Fruit fly (Drosophila melanogaster) whole organism, prepupa: ENCODE results near the gene scramb2.

Source experiments
- Blimp-1 ChIP-seq: fragments of 200-800 bp; sonication (Bioruptor generic); optimal IDR thresholded peaks from 3 replicates; lab custom pipeline; 2017; ENCODE audit warnings: missing biosample characterization, missing genetic modification characterization, mild to moderate bottlenecking, moderate library complexity, missing genetic modification reagents
- CG10631 ChIP-seq: fragments of 200-800 bp; sonication (Bioruptor generic); optimal IDR thresholded peaks from 2 replicates; lab custom pipeline; 2016; ENCODE audit warnings: missing biosample characterization, missing genetic modification characterization
- CG10669 ChIP-seq: fragments of 200-800 bp; sonication (Bioruptor generic); optimal IDR thresholded peaks from 3 replicates; lab custom pipeline; 2018; ENCODE audit warnings: missing biosample characterization, mild to moderate bottlenecking, missing genetic modification characterization, moderate library complexity
- CG11294 ChIP-seq: fragments of 200-800 bp; sonication (Bioruptor generic); IDR thresholded peaks from 2 replicates; pipeline ENCODE4 v1.3.6; 2022; ENCODE audit warnings: missing biosample characterization, missing genetic modification characterization
- CG11762 ChIP-seq: fragments of 200-800 bp; sonication (Bioruptor generic); optimal IDR thresholded peaks from 3 replicates; lab custom pipeline; 2016; ENCODE audit warnings: missing biosample characterization, missing genetic modification characterization; ENCODE audit not compliant: insufficient read depth
- CG11902 ChIP-seq: fragments of 200-800 bp; sonication (Bioruptor generic); optimal IDR thresholded peaks from 3 replicates; lab custom pipeline; 2016; ENCODE audit warnings: missing biosample characterization, missing genetic modification characterization
- CG15336 ChIP-seq: fragments of 200-800 bp; sonication (Bioruptor generic); IDR thresholded peaks from 2 replicates; pipeline ENCODE4 v1.3.6; 2022; ENCODE audit warnings: missing biosample characterization, missing genetic modification characterization
- CG16779 ChIP-seq: fragments of 200-800 bp; sonication (Bioruptor generic); optimal IDR thresholded peaks from 3 replicates; lab custom pipeline; 2017; ENCODE audit warnings: missing biosample characterization, mild to moderate bottlenecking, missing genetic modification characterization
- CG3032 ChIP-seq: fragments of 200-800 bp; optimal IDR thresholded peaks from 2 replicates; lab custom pipeline; 2019; ENCODE audit warnings: missing biosample characterization, mild to moderate bottlenecking, missing genetic modification characterization, moderate library complexity
- CG32006 ChIP-seq: fragments of 200-800 bp; sonication (Bioruptor generic); optimal IDR thresholded peaks from 3 replicates; lab custom pipeline; 2017; ENCODE audit warnings: missing biosample characterization, mild to moderate bottlenecking, missing genetic modification characterization
- CG34406 ChIP-seq: fragments of 200-800 bp; sonication (Bioruptor generic); optimal IDR thresholded peaks from 3 replicates; lab custom pipeline; 2016; ENCODE audit warnings: missing biosample characterization, missing genetic modification characterization
- CG3919 ChIP-seq: fragments of 200-800 bp; sonication (Bioruptor generic); optimal IDR thresholded peaks from 3 replicates; lab custom pipeline; 2016; ENCODE audit warnings: missing biosample characterization, missing genetic modification characterization
- CG6163 ChIP-seq: fragments of 200-800 bp; sonication (Bioruptor generic); IDR thresholded peaks from 3 replicates; pipeline ENCODE4 v1.3.6; 2022; ENCODE audit warnings: missing biosample characterization, missing genetic modification characterization
- CG6792 ChIP-seq: fragments of 200-800 bp; sonication (Bioruptor generic); optimal IDR thresholded peaks from 3 replicates; lab custom pipeline; 2016; ENCODE audit warnings: missing biosample characterization, missing genetic modification characterization
- CG6808 ChIP-seq: fragments of 200-800 bp; sonication (Bioruptor generic); optimal IDR thresholded peaks from 3 replicates; lab custom pipeline; 2017; ENCODE audit warnings: missing biosample characterization, missing genetic modification characterization, mild to moderate bottlenecking, moderate library complexity, missing genetic modification reagents
- CG7368 ChIP-seq: fragments of 200-800 bp; sonication (Bioruptor generic); optimal IDR thresholded peaks from 3 replicates; lab custom pipeline; 2016; ENCODE audit warnings: missing biosample characterization, missing genetic modification characterization
- CG8119 ChIP-seq: fragments of 200-800 bp; sonication (Bioruptor generic); IDR thresholded peaks from 3 replicates; pipeline ENCODE4 v1.3.6; 2022; ENCODE audit warnings: missing biosample characterization, missing genetic modification characterization
- Eip75B ChIP-seq: fragments of 200-800 bp; sonication (Bioruptor generic); optimal IDR thresholded peaks from 3 replicates; lab custom pipeline; 2016; ENCODE audit warnings: missing biosample characterization, missing genetic modification characterization
- Eip78C ChIP-seq: fragments of 200-800 bp; sonication (Bioruptor generic); peaks from one replicate; lab custom pipeline; 2016; ENCODE audit warnings: missing biosample characterization, missing genetic modification characterization
- Eip93F ChIP-seq: fragments of 200-800 bp; sonication (Bioruptor generic); optimal IDR thresholded peaks from 2 replicates; lab custom pipeline; 2016; ENCODE audit warnings: missing biosample characterization, mild to moderate bottlenecking, missing genetic modification characterization
- Ets21C ChIP-seq: fragments of 200-800 bp; sonication (Bioruptor generic); optimal IDR thresholded peaks from 3 replicates; lab custom pipeline; 2016; ENCODE audit warnings: missing biosample characterization, missing genetic modification characterization
- Ets96B ChIP-seq: fragments of 200-800 bp; optimal IDR thresholded peaks from 2 replicates; lab custom pipeline; 2019; ENCODE audit warnings: missing biosample characterization, mild to moderate bottlenecking, missing genetic modification characterization, moderate library complexity
- Gug ChIP-seq: fragments of 200-800 bp; sonication (Bioruptor generic); IDR thresholded peaks from 2 replicates; pipeline ENCODE4 v1.3.6; 2022; ENCODE audit warnings: missing biosample characterization, missing genetic modification characterization
- Hr39 ChIP-seq: fragments of 200-800 bp; sonication (Bioruptor generic); optimal IDR thresholded peaks from 2 replicates; lab custom pipeline; 2016; ENCODE audit warnings: missing biosample characterization, missing genetic modification characterization
- Hr4 ChIP-seq: fragments of 200-800 bp; sonication (Bioruptor generic); optimal IDR thresholded peaks from 3 replicates; lab custom pipeline; 2016; ENCODE audit warnings: missing biosample characterization, missing genetic modification characterization
- Lpt ChIP-seq: fragments of 200-800 bp; sonication (Bioruptor generic); optimal IDR thresholded peaks from 3 replicates; lab custom pipeline; 2016; ENCODE audit warnings: missing biosample characterization, missing genetic modification characterization
- Met ChIP-seq: fragments of 200-800 bp; sonication (Bioruptor generic); optimal IDR thresholded peaks from 3 replicates; lab custom pipeline; 2016; ENCODE audit warnings: missing biosample characterization, missing genetic modification characterization
- OdsH ChIP-seq: fragments of 200-800 bp; sonication (Bioruptor generic); optimal IDR thresholded peaks from 3 replicates; lab custom pipeline; 2016; ENCODE audit warnings: missing biosample characterization, missing genetic modification characterization
- Smox ChIP-seq: fragments of 200-800 bp; sonication (Bioruptor generic); optimal IDR thresholded peaks from 3 replicates; lab custom pipeline; 2016; ENCODE audit warnings: missing biosample characterization, missing genetic modification characterization
- Sox102F ChIP-seq: fragments of 200-800 bp; sonication (Bioruptor generic); optimal IDR thresholded peaks from 2 replicates; lab custom pipeline; 2016; ENCODE audit warnings: missing biosample characterization, mild to moderate bottlenecking, missing genetic modification characterization
- Sox14 ChIP-seq: fragments of 200-800 bp; sonication (Bioruptor generic); optimal IDR thresholded peaks from 3 replicates; lab custom pipeline; 2016; ENCODE audit warnings: missing biosample characterization, missing genetic modification characterization
- achi ChIP-seq: fragments of 200-800 bp; sonication (Bioruptor generic); optimal IDR thresholded peaks from 3 replicates; lab custom pipeline; 2016; ENCODE audit warnings: missing biosample characterization, missing genetic modification characterization
- dac ChIP-seq: fragments of 200-800 bp; sonication (Bioruptor generic); optimal IDR thresholded peaks from 2 replicates; lab custom pipeline; 2017; ENCODE audit warnings: missing biosample characterization, mild to moderate bottlenecking, missing genetic modification characterization
- dsx ChIP-seq: fragments of 200-800 bp; optimal IDR thresholded peaks from 3 replicates; lab custom pipeline; 2019; ENCODE audit warnings: missing biosample characterization, mild to moderate bottlenecking, missing genetic modification characterization, moderate library complexity; ENCODE audit not compliant: poor library complexity, severe bottlenecking
- eg ChIP-seq: fragments of 200-800 bp; sonication (Bioruptor generic); IDR thresholded peaks from 3 replicates; pipeline ENCODE4 v1.3.6; 2022; ENCODE audit warnings: missing biosample characterization, missing genetic modification characterization
- esn ChIP-seq: fragments of 200-800 bp; sonication (Bioruptor generic); optimal IDR thresholded peaks from 2 replicates; lab custom pipeline; 2016; ENCODE audit warnings: missing biosample characterization, mild to moderate bottlenecking, missing genetic modification characterization, moderate library complexity
- fd85E ChIP-seq: fragments of 200-800 bp; sonication (Bioruptor generic); optimal IDR thresholded peaks from 3 replicates; lab custom pipeline; 2016; ENCODE audit warnings: missing biosample characterization, missing genetic modification characterization
- lz ChIP-seq: fragments of 200-800 bp; sonication (Bioruptor generic); optimal IDR thresholded peaks from 3 replicates; lab custom pipeline; 2016; ENCODE audit warnings: missing biosample characterization, missing genetic modification characterization
- net ChIP-seq: fragments of 200-800 bp; sonication (Bioruptor generic); optimal IDR thresholded peaks from 3 replicates; lab custom pipeline; 2016; ENCODE audit warnings: missing biosample characterization, missing genetic modification characterization
- salr ChIP-seq, 2 experiments: fragments of 200-800 bp; sonication (Bioruptor generic); optimal IDR thresholded peaks; 3 replicates each; lab custom pipeline; 2016 to 2018; ENCODE audit warnings: missing biosample characterization in 2 of 2, missing genetic modification characterization in 2 of 2, mild to moderate bottlenecking in 1 of 2
- ss ChIP-seq, 2 experiments: fragments of 200-800 bp; sonication (Bioruptor generic); optimal IDR thresholded peaks; 2 replicates in 1 of 2; 3 replicates in 1 of 2; lab custom pipeline; 2017 to 2018; ENCODE audit warnings: mild to moderate bottlenecking in 2 of 2, missing biosample characterization in 2 of 2, missing genetic modification characterization in 2 of 2, moderate library complexity in 1 of 2
- svp ChIP-seq: fragments of 200-800 bp; sonication (Bioruptor generic); peaks from one replicate; lab custom pipeline; 2016; ENCODE audit warnings: missing biosample characterization, missing genetic modification characterization
- topi ChIP-seq: fragments of 200-800 bp; sonication (Bioruptor generic); optimal IDR thresholded peaks from 3 replicates; lab custom pipeline; 2016; ENCODE audit warnings: missing biosample characterization, missing genetic modification characterization
- vri ChIP-seq: fragments of 200-800 bp; sonication (Bioruptor generic); optimal IDR thresholded peaks from 3 replicates; lab custom pipeline; 2016; ENCODE audit warnings: missing biosample characterization, mild to moderate bottlenecking, missing genetic modification characterization

scramb2 gene

DNA sequence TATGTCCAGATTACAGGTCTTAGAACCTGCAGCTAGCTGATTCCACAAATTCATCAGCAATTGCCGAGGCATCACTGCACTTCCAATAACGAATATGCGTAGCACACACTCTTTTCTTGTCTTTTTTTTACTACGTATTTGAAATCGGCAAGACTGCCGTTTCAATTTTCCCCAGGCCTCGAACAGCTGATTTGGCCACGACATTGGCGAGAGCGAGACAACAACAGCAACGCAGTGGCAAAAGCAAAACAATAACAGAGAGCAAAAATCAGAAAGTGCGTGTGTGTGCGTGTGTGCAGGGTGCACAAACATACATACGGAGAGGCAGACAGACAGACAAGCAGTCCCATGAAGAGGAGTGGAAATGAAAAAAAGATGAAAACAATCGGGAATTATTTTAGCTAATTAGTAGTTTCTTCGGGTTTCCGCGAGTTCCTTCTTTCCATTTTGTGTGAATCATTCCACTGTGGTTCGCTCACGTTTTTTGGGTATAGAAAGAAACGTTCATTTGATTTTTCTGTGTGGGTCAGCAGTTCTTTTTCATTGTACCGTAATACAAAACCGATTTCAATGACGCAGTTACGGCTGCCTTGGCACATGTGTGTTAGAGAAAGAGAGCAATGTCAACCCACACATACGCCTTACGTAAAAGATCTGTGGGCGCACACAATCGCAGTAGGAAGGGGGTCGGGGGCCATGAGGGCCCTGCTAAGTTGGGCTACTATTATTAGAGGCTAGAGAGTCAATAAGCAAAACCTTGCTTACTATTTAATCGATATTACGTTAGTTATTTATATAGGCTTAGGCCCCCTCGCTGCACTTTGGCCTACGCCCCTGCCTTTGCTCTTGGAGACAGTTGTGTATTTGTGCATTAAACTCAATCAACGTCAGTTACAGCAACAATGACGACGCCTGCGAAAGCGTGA, 13.7 kb upstream of the scramb2 start (continued):
- TF ChIP-seq Met (GFP tag; lab: Kevin White, UChicago): peak; percentile 100
- peak; percentile 100 for TF ChIP-seq OdsH (GFP tag; lab: Kevin White, UChicago)
- peak; percentile 98 for TF ChIP-seq fd85E
- TF ChIP-seq Hr4 (GFP tag; lab: Kevin White, UChicago): peak; percentile 100
- peak; percentile 99 for TF ChIP-seq Lpt (GFP tag; lab: Kevin White, UChicago)
- TF ChIP-seq salr (GFP tag; optimal IDR thresholded peaks at IDR 0.05; lab: Kevin White, UChicago): peak; percentile 99
- TF ChIP-seq CG3032 (tag; lab: Kevin White, UChicago): peak; percentile 99
- peak; percentile 99 for TF ChIP-seq CG10669 (GFP tag; lab: Kevin White, UChicago)
- peak; percentile 99 for TF ChIP-seq dac (GFP tag; lab: Kevin White, UChicago)
- peak; percentile 99 for TF ChIP-seq Eip93F (GFP tag; lab: Kevin White, UChicago)
- peak; percentile 97 for TF ChIP-seq CG6808
- peak; percentile 99 for TF ChIP-seq Ets96B (tag; lab: Kevin White, UChicago)
- peak; percentile 100 for TF ChIP-seq CG3919 (GFP tag; lab: Kevin White, UChicago)
- TF ChIP-seq Eip75B (GFP tag; lab: Kevin White, UChicago): peak; percentile 100
- peak; percentile 100 for TF ChIP-seq Gug (GFP tag; lab: Robert Waterston, UW)
- TF ChIP-seq Hr39 (GFP tag; lab: Kevin White, UChicago): peak; percentile 100
- TF ChIP-seq CG11762 (GFP tag; lab: Kevin White, UChicago): peak; percentile 99
- peak; percentile 100 for TF ChIP-seq topi (GFP tag; lab: Kevin White, UChicago)
- TF ChIP-seq CG7368 (GFP tag; lab: Kevin White, UChicago): peak; percentile 100
- peak; percentile 100 for TF ChIP-seq CG6792
- TF ChIP-seq CG34406 (GFP tag; lab: Kevin White, UChicago): peak; percentile 100
- TF ChIP-seq CG10631 (GFP tag; lab: Kevin White, UChicago): peak; percentile 100
- peak; percentile 100 for TF ChIP-seq Ets21C (GFP tag; lab: Kevin White, UChicago)
- TF ChIP-seq CG11902: peak; percentile 100
- TF ChIP-seq CG11294 (GFP tag; lab: Robert Waterston, UW): peak; percentile 100
- peak; percentile 100 for TF ChIP-seq esn (GFP tag; lab: Kevin White, UChicago)
- TF ChIP-seq Smox: peak; percentile 100
- peak; percentile 100 for TF ChIP-seq CG6163 (GFP tag; lab: Robert Waterston, UW)
- TF ChIP-seq Sox102F: peak; percentile 100

DNA sequence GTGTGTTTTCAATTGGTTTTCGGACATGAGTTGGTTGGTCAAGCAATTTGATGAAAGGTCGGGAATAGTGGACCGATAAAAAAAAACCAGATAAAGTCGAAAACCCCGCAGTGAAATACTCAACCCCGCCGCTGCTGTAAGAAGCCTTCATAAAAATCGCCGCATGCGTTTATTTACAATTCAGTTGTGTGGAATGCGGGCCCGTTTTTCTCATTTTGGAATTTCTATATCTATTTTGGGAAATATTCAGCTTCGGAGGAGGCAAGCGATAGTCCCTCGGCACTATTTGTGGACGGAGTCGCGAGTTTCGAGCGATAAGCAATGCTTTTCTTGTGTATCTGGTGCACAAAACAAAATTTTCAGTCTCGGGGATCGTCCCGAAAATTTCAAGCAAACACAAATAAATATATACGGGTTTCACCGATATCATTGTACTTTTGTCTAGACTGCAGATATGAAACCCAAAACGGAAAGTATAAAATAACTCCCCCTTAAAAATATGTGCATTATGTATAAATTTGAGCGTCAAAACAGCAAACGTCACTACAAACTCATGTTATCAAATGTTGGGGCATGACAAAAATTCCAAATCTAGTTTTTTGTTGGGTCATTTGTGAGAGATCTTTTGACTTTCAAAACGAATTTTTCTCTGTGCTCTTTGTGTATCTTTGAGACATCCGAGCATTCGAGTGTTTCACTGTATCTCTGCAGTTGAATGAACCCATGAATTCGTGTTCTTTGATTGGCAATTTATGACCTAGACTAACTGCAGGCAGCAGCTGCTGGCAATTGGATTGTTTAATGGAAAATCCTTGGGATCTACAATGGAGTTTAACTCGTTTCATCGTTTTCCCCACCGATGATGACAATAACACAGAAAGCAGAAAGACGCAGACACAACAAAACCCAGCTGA, 12.6 kb upstream of the scramb2 start:
- TF ChIP-seq Eip78C (GFP tag; lab: Kevin White, UChicago): peak; percentile 78
- TF ChIP-seq CG32006 (GFP tag; lab: Kevin White, UChicago): peak; percentile 53
- no peak for TF ChIP-seq lz (GFP tag; lab: Kevin White, UChicago)
- TF ChIP-seq salr (GFP tag; optimal IDR thresholded peaks at IDR 0.05; lab: Kevin White, UChicago): no peak
- peak; percentile 34 for TF ChIP-seq CG15336
- TF ChIP-seq achi (GFP tag; lab: Kevin White, UChicago): peak; percentile 2
- TF ChIP-seq Blimp-1 (GFP tag; lab: Kevin White, UChicago): no peak
- TF ChIP-seq Lpt (GFP tag; lab: Kevin White, UChicago): no peak
- peak; percentile 27 for TF ChIP-seq CG10631 (GFP tag; lab: Kevin White, UChicago)
- TF ChIP-seq vri (GFP tag; lab: Kevin White, UChicago): no peak
- no peak for TF ChIP-seq dsx (GFP tag; lab: Kevin White, UChicago)
- peak; percentile 78 for TF ChIP-seq svp (GFP tag; lab: Kevin White, UChicago)
- TF ChIP-seq CG3032 (tag; lab: Kevin White, UChicago): peak; percentile 6
- peak; percentile 27 for TF ChIP-seq CG6792
- peak; percentile 29 for TF ChIP-seq Sox14 (GFP tag; lab: Kevin White, UChicago)
- TF ChIP-seq CG8119 (GFP tag; lab: Robert Waterston, UW): 0 out of 3 replicates have a peak, but pooled peaks have one; percentile 12
- TF ChIP-seq esn (GFP tag; lab: Kevin White, UChicago): peak; percentile 39
- TF ChIP-seq Hr4 (GFP tag; lab: Kevin White, UChicago): peak; percentile 32
- TF ChIP-seq ss (GFP tag; optimal IDR thresholded peaks at IDR 0.05; lab: Kevin White, UChicago): no peak
- no peak for TF ChIP-seq OdsH (GFP tag; lab: Kevin White, UChicago)
- no peak for TF ChIP-seq CG7368 (GFP tag; lab: Kevin White, UChicago)
- no peak for TF ChIP-seq Sox102F
- no peak for TF ChIP-seq Met (GFP tag; lab: Kevin White, UChicago)
- TF ChIP-seq net (GFP tag; lab: Kevin White, UChicago): no peak
- no peak for TF ChIP-seq CG34406 (GFP tag; lab: Kevin White, UChicago)
- no peak for TF ChIP-seq CG3919 (GFP tag; lab: Kevin White, UChicago)
- no peak for TF ChIP-seq CG16779
- peak; percentile 29; the same call in 1 of the 3 replicates for TF ChIP-seq eg (GFP tag; lab: Robert Waterston, UW)
